Worm (Caenorhabditis elegans) whole organism, late embryonic: ENCODE data around the gene H23N18.5.

Source experiments
- C38D4.7 ChIP-seq: fragments of 200-800 bp; sonication (Bioruptor generic); optimal IDR thresholded peaks from 2 replicates; lab custom pipeline; 2018; ENCODE audit warnings: mild to moderate bottlenecking, missing genetic modification characterization, moderate library complexity, missing compliant biosample characterization
- F13H6.1 ChIP-seq: sonication (generic microtip); optimal IDR thresholded peaks from 2 replicates; lab custom pipeline; 2016; ENCODE audit warnings: missing genetic modification characterization, missing compliant biosample characterization
- K02D7.2 ChIP-seq: sonication (generic microtip); optimal IDR thresholded peaks from 2 replicates; lab custom pipeline; 2017; ENCODE audit warnings: mild to moderate bottlenecking, missing genetic modification characterization, missing compliant biosample characterization
- K09A11.1 ChIP-seq: sonication (generic microtip); optimal IDR thresholded peaks from 2 replicates; lab custom pipeline; 2017; ENCODE audit warnings: antibody characterized with exemption, mild to moderate bottlenecking, missing genetic modification characterization, missing compliant biosample characterization; ENCODE audit not compliant: insufficient read depth
- Y22D7AL.16 ChIP-seq: sonication (generic microtip); optimal IDR thresholded peaks from 2 replicates; lab custom pipeline; 2016; ENCODE audit warnings: missing genetic modification characterization, missing compliant biosample characterization
- ama-1 ChIP-seq: fragments of 150-350 bp; optimal IDR thresholded peaks from 2 replicates; lab custom pipeline; 2014
- ceh-18 ChIP-seq: sonication (generic microtip); optimal IDR thresholded peaks from 2 replicates; lab custom pipeline; 2016; ENCODE audit warnings: missing genetic modification characterization, missing compliant biosample characterization
- ceh-19 ChIP-seq: fragments of 200-800 bp; sonication (Bioruptor generic); optimal IDR thresholded peaks from 2 replicates; lab custom pipeline; 2018; ENCODE audit warnings: mild to moderate bottlenecking, missing genetic modification characterization, missing compliant biosample characterization
- ceh-22 ChIP-seq: sonication (generic microtip); optimal IDR thresholded peaks from 2 replicates; lab custom pipeline; 2017; ENCODE audit warnings: missing biosample characterization, missing genetic modification characterization
- ceh-24 ChIP-seq: sonication (generic microtip); optimal IDR thresholded peaks from 2 replicates; lab custom pipeline; 2016; ENCODE audit warnings: mild to moderate bottlenecking, missing genetic modification characterization, missing compliant biosample characterization
- ceh-30 ChIP-seq: fragments of 150-350 bp; optimal IDR thresholded peaks from 2 replicates; lab custom pipeline; 2014; ENCODE audit warnings: missing biosample characterization, missing genetic modification characterization
- ceh-31 ChIP-seq: sonication (generic microtip); optimal IDR thresholded peaks from 2 replicates; lab custom pipeline; 2016; ENCODE audit warnings: missing genetic modification characterization, missing compliant biosample characterization
- ceh-9 ChIP-seq: sonication (generic microtip); optimal IDR thresholded peaks from 2 replicates; lab custom pipeline; 2016; ENCODE audit warnings: mild to moderate bottlenecking, missing genetic modification characterization, inconsistent platforms, missing compliant biosample characterization
- dmd-4 ChIP-seq: sonication (generic microtip); optimal IDR thresholded peaks from 2 replicates; lab custom pipeline; 2016; ENCODE audit warnings: borderline replicate concordance, missing genetic modification characterization, missing compliant biosample characterization
- dve-1 ChIP-seq: sonication (generic microtip); optimal IDR thresholded peaks from 2 replicates; lab custom pipeline; 2017; ENCODE audit warnings: antibody characterized with exemption, mild to moderate bottlenecking, missing genetic modification characterization, missing compliant biosample characterization
- elt-4 ChIP-seq: sonication (generic microtip); optimal IDR thresholded peaks from 2 replicates; lab custom pipeline; 2016; ENCODE audit warnings: missing genetic modification characterization, missing compliant biosample characterization
- ets-4 ChIP-seq: sonication (generic microtip); optimal IDR thresholded peaks from 2 replicates; lab custom pipeline; 2016; ENCODE audit warnings: missing genetic modification characterization, missing compliant biosample characterization
- eyg-1 ChIP-seq: sonication (generic microtip); optimal IDR thresholded peaks from 2 replicates; lab custom pipeline; 2016; ENCODE audit warnings: missing genotype, missing genetic modification characterization, missing compliant biosample characterization
- fax-1 ChIP-seq: sonication (generic microtip); optimal IDR thresholded peaks from 2 replicates; lab custom pipeline; 2016; ENCODE audit warnings: missing genotype, missing genetic modification characterization, missing compliant biosample characterization
- fkh-10 ChIP-seq: fragments of 150-350 bp; optimal IDR thresholded peaks from 2 replicates; lab custom pipeline; 2014; ENCODE audit warnings: missing biosample characterization, missing genetic modification reagents, missing genetic modification characterization
- fkh-6 ChIP-seq: sonication (generic microtip); optimal IDR thresholded peaks from 2 replicates; lab custom pipeline; 2016; ENCODE audit warnings: missing genetic modification characterization, missing compliant biosample characterization
- hlh-13 ChIP-seq: fragments of 200-800 bp; sonication (Bioruptor generic); optimal IDR thresholded peaks from 2 replicates; lab custom pipeline; 2018; ENCODE audit warnings: mild to moderate bottlenecking, missing genetic modification characterization, missing compliant biosample characterization
- hlh-15 ChIP-seq: sonication (generic microtip); optimal IDR thresholded peaks from 2 replicates; lab custom pipeline; 2016; ENCODE audit warnings: missing genetic modification characterization, missing compliant biosample characterization
- lim-6 ChIP-seq: sonication (generic microtip); optimal IDR thresholded peaks from 2 replicates; lab custom pipeline; 2016; ENCODE audit warnings: missing genetic modification characterization, missing compliant biosample characterization
- lin-11 ChIP-seq: fragments of 200-800 bp; sonication (Bioruptor generic); optimal IDR thresholded peaks from 2 replicates; lab custom pipeline; 2018; ENCODE audit warnings: mild to moderate bottlenecking, missing genetic modification characterization, missing compliant biosample characterization
- madf-2 ChIP-seq: sonication (generic microtip); optimal IDR thresholded peaks from 2 replicates; lab custom pipeline; 2017; ENCODE audit warnings: missing genetic modification characterization, missing compliant biosample characterization
- nfya-1 ChIP-seq: sonication (generic microtip); optimal IDR thresholded peaks from 2 replicates; lab custom pipeline; 2017; ENCODE audit warnings: missing genetic modification characterization, mild to moderate bottlenecking, missing compliant biosample characterization, antibody characterized with exemption, moderate library complexity
- nhr-232 ChIP-seq: sonication (generic microtip); optimal IDR thresholded peaks from 2 replicates; lab custom pipeline; 2016; ENCODE audit warnings: missing genetic modification characterization, missing compliant biosample characterization
- npax-4 ChIP-seq: sonication (generic microtip); optimal IDR thresholded peaks from 2 replicates; lab custom pipeline; 2016; ENCODE audit warnings: missing genetic modification characterization, missing compliant biosample characterization
- pha-4 ChIP-seq: fragments of 150-350 bp; optimal IDR thresholded peaks from 2 replicates; lab custom pipeline; 2018; ENCODE audit warnings: missing biosample characterization, missing genetic modification reagents, missing genetic modification characterization
- pqm-1 ChIP-seq: sonication (generic microtip); optimal IDR thresholded peaks from 2 replicates; lab custom pipeline; 2016; ENCODE audit warnings: missing genetic modification characterization, missing compliant biosample characterization
- rnt-1 ChIP-seq: sonication (generic microtip); optimal IDR thresholded peaks from 2 replicates; lab custom pipeline; 2016; ENCODE audit warnings: missing genetic modification characterization, missing compliant biosample characterization
- sdc-2 ChIP-seq: sonication (generic microtip); optimal IDR thresholded peaks from 2 replicates; lab custom pipeline; 2016; ENCODE audit warnings: missing genotype, missing genetic modification characterization, missing compliant biosample characterization
- sox-2 ChIP-seq: fragments of 200-800 bp; sonication (Bioruptor generic); IDR thresholded peaks from 2 replicates; pipeline ENCODE4 v1.3.6; 2022; ENCODE audit warnings: missing genetic modification reagents, missing genetic modification characterization, missing compliant biosample characterization
- syd-9 ChIP-seq: sonication (generic microtip); optimal IDR thresholded peaks from 2 replicates; lab custom pipeline; 2016; ENCODE audit warnings: mild to moderate bottlenecking, missing genetic modification characterization, moderate library complexity, missing compliant biosample characterization
- tbx-2 ChIP-seq: sonication (generic microtip); optimal IDR thresholded peaks from 2 replicates; lab custom pipeline; 2016; ENCODE audit warnings: missing genetic modification characterization, missing compliant biosample characterization
- unc-3 ChIP-seq, 2 experiments: fragments of 200-800 bp in 1 of 2; sonication (Bioruptor generic) in 1 of 2; sonication (generic microtip) in 1 of 2; conservative IDR thresholded peaks in 1 of 2; optimal IDR thresholded peaks in 1 of 2; 2 replicates each; pipeline versions ENCODE4 v1.3.6 to Lab custom; 2016 to 2022; ENCODE audit warnings: missing compliant biosample characterization in 2 of 2, missing genetic modification characterization in 2 of 2, missing genetic modification reagents in 1 of 2
- unc-42 ChIP-seq: sonication (generic microtip); optimal IDR thresholded peaks from 2 replicates; lab custom pipeline; 2016; ENCODE audit warnings: missing genotype, missing genetic modification characterization, missing compliant biosample characterization
- unc-55 ChIP-seq: sonication (generic microtip); optimal IDR thresholded peaks from 2 replicates; lab custom pipeline; 2017; ENCODE audit warnings: missing biosample characterization, missing genetic modification reagents, missing genetic modification characterization
- zip-5 ChIP-seq: sonication (generic microtip); optimal IDR thresholded peaks from 2 replicates; lab custom pipeline; 2016; ENCODE audit warnings: missing genetic modification characterization, missing compliant biosample characterization
- ztf-16 ChIP-seq: sonication (generic microtip); optimal IDR thresholded peaks from 2 replicates; lab custom pipeline; 2017; ENCODE audit warnings: missing genetic modification characterization, missing compliant biosample characterization

The H23N18.5 gene

ce11 chrV:4877587-4877986 lies 34.6 kb downstream of the H23N18.5 start, which contains the start of gene T19H12.6:
Gene T19H12.6, minus strand, starts transcription at chrV:4877687.
- TF ChIP-seq rnt-1 (no peak), unc-42 (no peak), ceh-24 (tag; lab: Kevin White, UChicago) (no peak), npax-4 (tag; lab: Kevin White, UChicago) (no peak), fkh-6 (no peak), hlh-13 (no peak), madf-2 (no peak), sox-2 (GFP tag; lab: Robert Waterston, UW) (no peak)

- TF ChIP-seq nfya-1 (tag; lab: Kevin White, UChicago) (no peak), hlh-15 (tag; lab: Kevin White, UChicago) (no peak), ceh-31 (tag; lab: Kevin White, UChicago) (no peak), unc-55 (GFP tag; lab: Kevin White, UChicago) (no peak), F13H6.1 (tag; lab: Kevin White, UChicago) (no peak), lim-6 (tag; lab: Kevin White, UChicago) (no peak), C38D4.7 (GFP tag; lab: Kevin White, UChicago) (no peak), Y22D7AL.16 (tag; lab: Kevin White, UChicago) (no peak), dmd-4 (tag; lab: Kevin White, UChicago) (no peak), ama-1 (lab: Kevin White, UChicago) (no peak), fkh-10 (GFP tag; lab: Kevin White, UChicago) (no peak), elt-4 (tag; lab: Kevin White, UChicago) (no peak), hlh-13 (no peak), fax-1 (tag; lab: Kevin White, UChicago) (no peak), pqm-1 (tag; lab: Kevin White, UChicago) (no peak), syd-9 (tag; lab: Kevin White, UChicago) (no peak)
These were observed 40.2 kb downstream of the H23N18.5 start, which contains the start of gene srd-33 for ce11 chrV:4871992-4872391. Gene srd-33, plus strand, starts transcription at chrV:4872292.

- TF ChIP-seq ceh-9 (tag; lab: Kevin White, UChicago) (no peak), elt-4 (tag; lab: Kevin White, UChicago) (no peak), ceh-30 (tag; lab: Kevin White, UChicago) (no peak), zip-5 (no peak), lin-11 (tag; lab: Kevin White, UChicago) (no peak), dmd-4 (tag; lab: Kevin White, UChicago) (no peak), ceh-22 (no peak), ceh-18 (tag; lab: Kevin White, UChicago) (no peak), nhr-232 (tag; lab: Kevin White, UChicago) (no peak), K02D7.2 (tag; lab: Kevin White, UChicago) (no peak), eyg-1 (tag; lab: Kevin White, UChicago) (no peak), pha-4 (tag; lab: Kevin White, UChicago) (no peak), unc-3 (GFP tag; conservative IDR thresholded peaks at IDR 0.05; lab: Robert Waterston, UW) (no peak), unc-3 (tag; optimal IDR thresholded peaks at IDR 0.05; lab: Kevin White, UChicago) (no peak)
These were observed 41.6 kb downstream of the H23N18.5 start for ce11 chrV:4870627-4871026.

- no peak for TF ChIP-seq ztf-16 (tag; lab: Kevin White, UChicago)
- TF ChIP-seq ets-4 (tag; lab: Kevin White, UChicago) = no peak
- TF ChIP-seq F13H6.1 (tag; lab: Kevin White, UChicago) = no peak
- no peak for TF ChIP-seq ceh-19
- no peak for TF ChIP-seq tbx-2 (tag; lab: Kevin White, UChicago)
- no peak for TF ChIP-seq dve-1
- TF ChIP-seq sdc-2 = no peak
- no peak for TF ChIP-seq C38D4.7 (GFP tag; lab: Kevin White, UChicago)
- TF ChIP-seq dmd-4 (tag; lab: Kevin White, UChicago) = no peak
- TF ChIP-seq fkh-6 = no peak
- TF ChIP-seq K09A11.1 (tag; lab: Kevin White, UChicago) = no peak
- no peak for TF ChIP-seq zip-5
These were observed 43.5 kb downstream of the H23N18.5 start for ce11 chrV:4868698-4869097.
